Worm (Caenorhabditis elegans) whole organism, L3 larva: ENCODE results near the gene E02H1.5.

Experiments used
- R02D3.7 ChIP-seq: fragments of 150-350 bp; optimal IDR thresholded peaks from 2 replicates; lab custom pipeline; 2014; ENCODE audit warnings: missing biosample characterization, missing genetic modification characterization
- ZK546.5 ChIP-seq: sonication (generic microtip); optimal IDR thresholded peaks from 2 replicates; lab custom pipeline; 2017; ENCODE audit warnings: missing biosample characterization, missing genetic modification characterization
- aly-2 ChIP-seq: fragments of 150-350 bp; optimal IDR thresholded peaks from 2 replicates; lab custom pipeline; 2014; ENCODE audit warnings: missing biosample characterization, missing genetic modification characterization
- ceh-16 ChIP-seq: sonication (generic microtip); optimal IDR thresholded peaks from 2 replicates; lab custom pipeline; 2017; ENCODE audit warnings: missing biosample characterization, missing genetic modification characterization
- ceh-28 ChIP-seq: fragments of 150-350 bp; optimal IDR thresholded peaks from 2 replicates; lab custom pipeline; 2014; ENCODE audit warnings: missing biosample characterization, missing genetic modification reagents, missing genetic modification characterization
- ceh-9 ChIP-seq: sonication (generic microtip); optimal IDR thresholded peaks from 2 replicates; lab custom pipeline; 2018; ENCODE audit warnings: missing biosample characterization, missing genetic modification characterization
- daf-12 ChIP-seq: fragments of 150-350 bp; optimal IDR thresholded peaks from 2 replicates; lab custom pipeline; 2014; ENCODE audit warnings: missing biosample characterization, missing genetic modification reagents, missing genetic modification characterization
- egl-5 ChIP-seq: fragments of 150-350 bp; optimal IDR thresholded peaks from 2 replicates; lab custom pipeline; 2017; ENCODE audit warnings: missing biosample characterization, missing genetic modification reagents, missing genetic modification characterization, inconsistent platforms
- elt-1 ChIP-seq: fragments of 150-350 bp; optimal IDR thresholded peaks from 2 replicates; lab custom pipeline; 2014; ENCODE audit warnings: missing biosample characterization, missing genetic modification characterization
- elt-2 ChIP-seq: sonication (generic microtip); optimal IDR thresholded peaks from 2 replicates; lab custom pipeline; 2016; ENCODE audit warnings: missing genetic modification reagents, mild to moderate bottlenecking, missing genetic modification characterization, missing compliant biosample characterization
- fkh-10 ChIP-seq: sonication (generic microtip); optimal IDR thresholded peaks from 2 replicates; lab custom pipeline; 2017; ENCODE audit warnings: missing biosample characterization, missing genetic modification reagents, missing genetic modification characterization
- fkh-2 ChIP-seq: fragments of 150-350 bp; optimal IDR thresholded peaks from 2 replicates; lab custom pipeline; 2014; ENCODE audit warnings: missing biosample characterization, missing genetic modification reagents, missing genetic modification characterization
- hmg-11 ChIP-seq: sonication (generic microtip); optimal IDR thresholded peaks from 2 replicates; lab custom pipeline; 2016; ENCODE audit warnings: missing genetic modification characterization, missing compliant biosample characterization
- jun-1 ChIP-seq: fragments of 150-350 bp; optimal IDR thresholded peaks from 2 replicates; lab custom pipeline; 2014; ENCODE audit warnings: missing biosample characterization, missing genetic modification reagents, missing genetic modification characterization
- lin-15B ChIP-seq: fragments of 150-350 bp; optimal IDR thresholded peaks from 2 replicates; lab custom pipeline; 2014; ENCODE audit warnings: missing biosample characterization, missing genetic modification characterization
- lin-39 ChIP-seq: fragments of 150-350 bp; optimal IDR thresholded peaks from 2 replicates; lab custom pipeline; 2018; ENCODE audit warnings: missing biosample characterization, missing genetic modification reagents, missing genetic modification characterization
- lsy-12 ChIP-seq: sonication (generic microtip); optimal IDR thresholded peaks from 2 replicates; lab custom pipeline; 2016; ENCODE audit warnings: mild to moderate bottlenecking, missing genetic modification characterization, missing compliant biosample characterization
- mdl-1 ChIP-seq: fragments of 150-350 bp; optimal IDR thresholded peaks from 2 replicates; lab custom pipeline; 2014; ENCODE audit warnings: missing biosample characterization, missing genetic modification characterization
- mml-1 ChIP-seq: fragments of 150-350 bp; sonication (generic microtip); optimal IDR thresholded peaks from 3 replicates; lab custom pipeline; 2014; ENCODE audit warnings: missing biosample characterization, missing genetic modification characterization
- nfya-1 ChIP-seq: sonication (generic microtip); optimal IDR thresholded peaks from 2 replicates; lab custom pipeline; 2017; ENCODE audit warnings: missing genetic modification characterization, mild to moderate bottlenecking, missing compliant biosample characterization, antibody characterized with exemption, moderate library complexity; ENCODE audit not compliant: insufficient read depth
- nhr-12 ChIP-seq: fragments of 150-350 bp; optimal IDR thresholded peaks from 2 replicates; lab custom pipeline; 2014; ENCODE audit warnings: missing biosample characterization, missing genetic modification characterization
- nhr-23 ChIP-seq: fragments of 150-350 bp; optimal IDR thresholded peaks from 2 replicates; lab custom pipeline; 2014; ENCODE audit warnings: missing biosample characterization, missing genetic modification reagents, missing genetic modification characterization
- nhr-237 ChIP-seq: fragments of 150-350 bp; optimal IDR thresholded peaks from 2 replicates; lab custom pipeline; 2014; ENCODE audit warnings: missing biosample characterization, missing genetic modification characterization
- nhr-25 ChIP-seq: sonication (generic microtip); optimal IDR thresholded peaks from 2 replicates; lab custom pipeline; 2017; ENCODE audit warnings: missing biosample characterization, missing genetic modification characterization
- nhr-28 ChIP-seq: fragments of 150-350 bp; optimal IDR thresholded peaks from 2 replicates; lab custom pipeline; 2014; ENCODE audit warnings: missing biosample characterization, missing genetic modification characterization
- nhr-43 ChIP-seq: sonication (generic microtip); optimal IDR thresholded peaks from 2 replicates; lab custom pipeline; 2016; ENCODE audit warnings: mild to moderate bottlenecking, missing genetic modification characterization, missing compliant biosample characterization; ENCODE audit not compliant: poor library complexity, severe bottlenecking
- nhr-76 ChIP-seq: fragments of 150-350 bp; sonication (generic microtip); optimal IDR thresholded peaks from 5 replicates; lab custom pipeline; 2014; ENCODE audit warnings: missing biosample characterization, missing genetic modification characterization
- pha-4 ChIP-seq: fragments of 150-350 bp; optimal IDR thresholded peaks from 2 replicates; lab custom pipeline; 2014; ENCODE audit warnings: missing biosample characterization, missing genetic modification reagents, missing genetic modification characterization
- pqm-1 ChIP-seq: fragments of 150-350 bp; optimal IDR thresholded peaks from 2 replicates; lab custom pipeline; 2017; ENCODE audit warnings: missing biosample characterization, missing genetic modification characterization, inconsistent platforms
- sea-2 ChIP-seq: fragments of 150-350 bp; sonication (generic microtip); optimal IDR thresholded peaks from 4 replicates; lab custom pipeline; 2014; ENCODE audit warnings: missing biosample characterization, missing genetic modification reagents, missing genetic modification characterization
- snpc-4 ChIP-seq: fragments of 150-350 bp; optimal IDR thresholded peaks from 2 replicates; lab custom pipeline; 2014; ENCODE audit warnings: missing biosample characterization, missing genetic modification characterization
- tbx-2 ChIP-seq: sonication (generic microtip); optimal IDR thresholded peaks from 2 replicates; lab custom pipeline; 2016; ENCODE audit warnings: mild to moderate bottlenecking, missing genetic modification characterization, missing compliant biosample characterization
- unc-39 ChIP-seq: sonication (generic microtip); optimal IDR thresholded peaks from 4 replicates; lab custom pipeline; 2017; ENCODE audit warnings: missing biosample characterization, missing genetic modification characterization
- unc-62 ChIP-seq: fragments of 150-350 bp; sonication (generic microtip); optimal IDR thresholded peaks from 4 replicates; lab custom pipeline; 2014; ENCODE audit warnings: missing biosample characterization, missing genetic modification reagents, missing genetic modification characterization
- zag-1 ChIP-seq: fragments of 150-350 bp; optimal IDR thresholded peaks from 2 replicates; lab custom pipeline; 2014; ENCODE audit warnings: missing biosample characterization, missing genetic modification characterization
- ztf-11 ChIP-seq: fragments of 150-350 bp; optimal IDR thresholded peaks from 2 replicates; lab custom pipeline; 2014; ENCODE audit warnings: missing biosample characterization, missing genetic modification characterization
- ztf-4 ChIP-seq: fragments of 150-350 bp; optimal IDR thresholded peaks from 2 replicates; lab custom pipeline; 2014; ENCODE audit warnings: missing biosample characterization, missing genetic modification characterization

E02H1.5 gene

DNA sequence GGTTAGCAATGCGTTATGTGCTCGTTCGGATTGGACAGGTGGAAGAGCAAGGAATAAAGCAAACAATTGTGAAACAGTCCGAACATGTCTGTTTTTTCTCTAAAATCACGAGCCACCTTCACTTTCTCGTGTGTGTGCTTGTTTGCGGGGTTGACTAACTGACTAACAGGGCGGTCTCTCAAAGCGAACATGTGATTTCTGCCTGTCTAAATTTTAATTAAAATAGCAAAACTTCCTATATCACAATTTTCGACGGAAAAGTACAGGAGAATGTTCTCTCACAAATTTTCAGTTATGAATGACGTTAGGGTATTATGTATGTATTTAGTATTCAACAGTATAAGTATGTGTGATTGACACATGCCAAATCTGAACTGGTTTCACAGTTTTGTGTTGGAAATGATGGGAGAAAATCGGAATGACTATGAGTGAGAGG lies 26.9 kb downstream of the E02H1.5 start:
- TF ChIP-seq pha-4 (tag; lab: Kevin White, UChicago) (peak; percentile 91), nhr-23 (peak; percentile 8), snpc-4 (tag; lab: Kevin White, UChicago) (no peak)

DNA sequence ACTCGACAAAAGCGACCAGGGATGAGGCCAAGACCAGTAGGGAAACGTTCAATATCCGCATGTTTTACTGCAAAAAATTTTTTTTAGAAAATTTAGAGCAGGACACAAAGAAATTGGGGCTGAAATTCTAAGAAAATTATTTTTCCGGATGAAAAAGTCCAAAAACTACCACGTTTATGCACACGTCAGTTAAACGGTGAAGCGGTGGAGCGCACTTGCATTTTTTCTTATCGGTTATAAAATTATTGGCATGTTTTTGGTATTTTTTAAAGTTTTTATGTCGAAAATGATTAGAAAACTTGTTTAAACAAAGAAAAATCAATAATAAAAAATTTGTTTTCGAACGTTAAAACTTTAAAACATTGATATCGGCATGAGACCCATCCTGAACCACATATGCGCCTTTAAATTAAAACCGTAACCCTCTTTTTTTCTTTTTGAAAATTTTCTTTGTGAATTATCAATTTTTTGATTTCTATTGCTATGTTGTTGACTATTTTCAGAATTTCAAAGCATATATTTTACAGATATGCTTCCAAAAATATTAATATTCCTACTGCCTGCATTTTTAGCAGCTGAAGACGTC lies 29.2 kb downstream of the E02H1.5 start, which contains the start of the genes dnj-20 and ZK1307.8:
dnj-20 (minus strand) TSS at position 67 of the 586 bp plus-strand sequence.
ZK1307.8 (plus strand) TSS at position 504 of the 586 bp plus-strand sequence.
- TF ChIP-seq ceh-16 (no peak), pha-4 (tag; lab: Kevin White, UChicago) (peak; percentile 9), nhr-28 (no peak), hmg-11 (tag; lab: Kevin White, UChicago) (peak; percentile 33), nfya-1 (tag; lab: Kevin White, UChicago) (peak; percentile 34), sea-2 (GFP tag; lab: Kevin White, UChicago) (no peak), ceh-28 (no peak), lin-39 (tag; lab: Kevin White, UChicago) (peak; percentile 22), elt-2 (peak; percentile 45), nhr-76 (tag; lab: Kevin White, UChicago) (no peak), mml-1 (tag; lab: Kevin White, UChicago) (no peak), ZK546.5 (tag; lab: Kevin White, UChicago) (no peak), nhr-43 (tag; lab: Kevin White, UChicago) (no peak), nhr-237 (tag; lab: Kevin White, UChicago) (no peak), elt-1 (no peak), unc-39 (tag; lab: Kevin White, UChicago) (no peak), jun-1 (no peak), fkh-10 (GFP tag; lab: Kevin White, UChicago) (no peak), pqm-1 (tag; lab: Kevin White, UChicago) (peak; percentile 34), mdl-1 (no peak), fkh-2 (no peak), lin-15B (tag; lab: Kevin White, UChicago) (peak; percentile 40), ceh-9 (tag; lab: Kevin White, UChicago) (no peak)

DNA sequence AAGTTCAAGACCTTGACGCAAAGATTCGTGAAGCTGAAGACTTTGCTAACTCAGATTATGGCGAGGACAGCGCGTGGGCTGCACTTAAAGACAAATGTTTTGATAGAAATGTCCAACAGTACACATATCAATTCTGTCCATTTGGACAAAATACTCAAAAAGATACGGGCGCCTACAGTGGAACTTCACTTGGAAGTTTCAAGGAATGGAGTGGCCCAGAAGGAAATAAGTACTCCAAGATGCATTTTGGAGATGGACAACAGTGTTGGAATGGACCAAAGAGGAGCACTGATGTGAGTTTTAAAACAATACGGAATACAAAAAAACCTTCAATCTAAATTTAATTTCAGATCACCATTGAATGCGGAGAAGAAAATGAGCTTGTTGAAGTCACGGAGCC lies 30.9 kb downstream of the E02H1.5 start:
- TF ChIP-seq zag-1 (tag; lab: Kevin White, UChicago) (no peak), mdl-1 (no peak), mml-1 (tag; lab: Kevin White, UChicago) (no peak), elt-1 (no peak), tbx-2 (tag; lab: Kevin White, UChicago) (no peak), nhr-237 (tag; lab: Kevin White, UChicago) (no peak), ztf-11 (no peak), nhr-25 (no peak), ztf-4 (tag; lab: Kevin White, UChicago) (no peak), aly-2 (tag; lab: Kevin White, UChicago) (no peak), R02D3.7 (tag; lab: Kevin White, UChicago) (no peak), pha-4 (tag; lab: Kevin White, UChicago) (no peak), unc-62 (no peak)

DNA sequence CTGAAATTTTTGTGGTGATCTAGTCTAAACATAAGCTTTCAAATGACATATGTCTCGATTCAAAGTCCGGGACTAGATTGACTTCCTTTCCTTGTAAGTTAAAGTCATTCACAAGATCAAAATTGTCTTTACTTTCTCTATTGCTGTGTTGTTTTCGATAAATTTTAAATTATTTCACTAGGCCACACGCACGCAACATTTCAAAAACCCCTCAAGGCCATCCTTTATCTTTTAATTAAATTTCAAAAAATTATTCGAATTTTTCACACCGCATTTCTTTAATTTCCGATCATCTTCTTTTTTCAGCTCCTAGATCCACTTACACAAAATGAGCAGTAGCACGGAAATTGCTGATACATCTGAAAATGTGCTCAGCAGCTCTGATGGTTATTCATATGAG lies 41.3 kb downstream of the E02H1.5 start, which contains the start of gene ZK1307.7:
ZK1307.7 (plus strand) TSS at position 301 of the 400 bp plus-strand sequence.
- TF ChIP-seq ZK546.5 (tag; lab: Kevin White, UChicago), result no peak
- no peak for TF ChIP-seq lin-15B (tag; lab: Kevin White, UChicago)
- no peak for TF ChIP-seq nhr-43 (tag; lab: Kevin White, UChicago)
- TF ChIP-seq zag-1 (tag; lab: Kevin White, UChicago), result no peak
- TF ChIP-seq mdl-1, result no peak
- no peak for TF ChIP-seq fkh-2
- TF ChIP-seq egl-5 (tag; lab: Kevin White, UChicago), result no peak
- TF ChIP-seq daf-12 (tag; lab: Kevin White, UChicago), result no peak
- TF ChIP-seq lsy-12 (tag; lab: Kevin White, UChicago), result no peak
- no peak for TF ChIP-seq aly-2 (tag; lab: Kevin White, UChicago)
- no peak for TF ChIP-seq unc-39 (tag; lab: Kevin White, UChicago)
- TF ChIP-seq nhr-12 (tag; lab: Kevin White, UChicago), result no peak
- TF ChIP-seq pha-4 (tag; lab: Kevin White, UChicago), result no peak
- no peak for TF ChIP-seq ztf-11
- TF ChIP-seq, all 47 proteins: peak for 0
